Worm (Caenorhabditis elegans) whole organism, L3 larva: ENCODE results near the gene gnrr-7.

Source experiments
- nhr-77 ChIP-seq: fragments of 150-350 bp; optimal IDR thresholded peaks from 2 replicates; lab custom pipeline; 2014; ENCODE audit warnings: missing biosample characterization, missing genetic modification characterization
- unc-39 ChIP-seq: sonication (generic microtip); optimal IDR thresholded peaks from 4 replicates; lab custom pipeline; 2017; ENCODE audit warnings: missing biosample characterization, missing genetic modification characterization
- unc-62 ChIP-seq: fragments of 150-350 bp; sonication (generic microtip); optimal IDR thresholded peaks from 4 replicates; lab custom pipeline; 2014; ENCODE audit warnings: missing biosample characterization, missing genetic modification reagents, missing genetic modification characterization
- ztf-11 ChIP-seq: fragments of 150-350 bp; optimal IDR thresholded peaks from 2 replicates; lab custom pipeline; 2014; ENCODE audit warnings: missing biosample characterization, missing genetic modification characterization

DNA sequence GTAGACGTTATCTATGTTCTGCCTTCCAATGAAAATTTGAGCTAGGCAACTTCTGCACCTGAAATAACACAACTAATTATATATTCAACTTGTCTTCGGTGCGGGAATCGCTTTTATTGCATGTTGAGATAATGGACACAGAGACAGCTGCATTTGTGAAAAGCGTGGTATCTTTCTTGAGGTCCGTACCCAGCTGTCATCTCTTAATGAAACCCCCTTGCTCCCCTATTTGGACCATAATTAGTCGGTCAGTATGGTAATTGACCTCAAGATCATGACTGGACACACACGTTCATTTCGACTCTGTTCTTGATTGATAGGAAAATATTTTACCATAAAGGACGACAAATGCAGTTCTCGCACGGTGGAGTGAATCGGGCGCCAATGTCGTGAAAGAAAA, 25.8 kb downstream of the gnrr-7 start:
- TF ChIP-seq unc-62 (GFP tag; lab: Kevin White, UChicago) (no peak), ztf-11 (tag; lab: Kevin White, UChicago) (no peak), unc-39 (no peak), nhr-77 (no peak)
